Worm (Caenorhabditis elegans) whole organism, L1 larva: ENCODE measurements around the gene gipc-2.

Source experiments
- C16A3.4 ChIP-seq: fragments of 150-350 bp; optimal IDR thresholded peaks from 2 replicates; lab custom pipeline; 2014; ENCODE audit warnings: missing biosample characterization, missing genetic modification characterization
- F16B12.6 ChIP-seq: fragments of 150-350 bp; optimal IDR thresholded peaks from 2 replicates; lab custom pipeline; 2014; ENCODE audit warnings: missing biosample characterization, missing genetic modification characterization
- alr-1 ChIP-seq: fragments of 200-800 bp; sonication (Bioruptor generic); optimal IDR thresholded peaks from 2 replicates; lab custom pipeline; 2018; ENCODE audit warnings: borderline replicate concordance, mild to moderate bottlenecking, missing genetic modification characterization, missing compliant biosample characterization
- aly-2 ChIP-seq: fragments of 150-350 bp; optimal IDR thresholded peaks from 2 replicates; lab custom pipeline; 2014; ENCODE audit warnings: missing biosample characterization, missing genetic modification characterization
- ama-1 ChIP-seq: fragments of 150-350 bp; optimal IDR thresholded peaks from 2 replicates; lab custom pipeline; 2014
- blmp-1 ChIP-seq: fragments of 150-350 bp; optimal IDR thresholded peaks from 2 replicates; lab custom pipeline; 2014; ENCODE audit warnings: missing biosample characterization, missing genetic modification characterization
- efl-1 ChIP-seq, 4 experiments: fragments of 150-350 bp; optimal IDR thresholded peaks in 3 of 4; peaks in 1 of 4; 1 replicate in 1 of 4; 2 replicates in 3 of 4; lab custom pipeline; 2014; ENCODE audit warnings: missing biosample characterization in 2 of 4, missing genetic modification characterization in 2 of 4, missing genetic modification reagents in 2 of 4
- egl-13 ChIP-seq: sonication (generic microtip); optimal IDR thresholded peaks from 2 replicates; lab custom pipeline; 2016; ENCODE audit warnings: missing genotype, missing genetic modification reagents, missing genetic modification characterization, missing compliant biosample characterization
- elt-2 ChIP-seq: sonication (generic microtip); optimal IDR thresholded peaks from 2 replicates; lab custom pipeline; 2016; ENCODE audit warnings: missing genetic modification characterization, mild to moderate bottlenecking, inconsistent platforms, missing compliant biosample characterization, missing genetic modification reagents
- fkh-10 ChIP-seq: sonication (generic microtip); optimal IDR thresholded peaks from 2 replicates; lab custom pipeline; 2017; ENCODE audit warnings: missing biosample characterization, missing genetic modification reagents, missing genetic modification characterization
- hlh-17 ChIP-seq: fragments of 200-800 bp; sonication (Bioruptor generic); optimal IDR thresholded peaks from 2 replicates; lab custom pipeline; 2018; ENCODE audit warnings: missing genetic modification characterization, mild to moderate bottlenecking, missing compliant biosample characterization, moderate library complexity, borderline replicate concordance
- irx-1 ChIP-seq: sonication (generic microtip); optimal IDR thresholded peaks from 2 replicates; lab custom pipeline; 2016; ENCODE audit warnings: missing genetic modification characterization, missing compliant biosample characterization
- lin-13 ChIP-seq: fragments of 150-350 bp; optimal IDR thresholded peaks from 2 replicates; lab custom pipeline; 2014; ENCODE audit warnings: missing biosample characterization, missing genetic modification reagents, missing genetic modification characterization
- lin-15B ChIP-seq: fragments of 150-350 bp; sonication (generic microtip); optimal IDR thresholded peaks from 3 replicates; lab custom pipeline; 2014; ENCODE audit warnings: missing biosample characterization, missing genetic modification characterization
- lin-35 ChIP-seq, 2 experiments: fragments of 150-350 bp; optimal IDR thresholded peaks; 2 replicates each; lab custom pipeline; 2014; ENCODE audit warnings: missing biosample characterization in 2 of 2, missing genetic modification characterization in 2 of 2, missing genetic modification reagents in 2 of 2
- lin-39 ChIP-seq: fragments of 150-350 bp; optimal IDR thresholded peaks from 2 replicates; lab custom pipeline; 2014; ENCODE audit warnings: missing biosample characterization, missing genetic modification reagents, missing genetic modification characterization
- lir-3 ChIP-seq: sonication (generic microtip); optimal IDR thresholded peaks from 2 replicates; lab custom pipeline; 2016; ENCODE audit warnings: mild to moderate bottlenecking, missing genetic modification characterization, moderate library complexity, missing compliant biosample characterization; ENCODE audit not compliant: poor library complexity
- lsy-2 ChIP-seq, 2 experiments: fragments of 150-350 bp; optimal IDR thresholded peaks; 2 replicates each; lab custom pipeline; 2014; ENCODE audit warnings: missing biosample characterization in 2 of 2, missing genetic modification characterization in 2 of 2
- mab-9 ChIP-seq: fragments of 200-800 bp; sonication (Bioruptor generic); IDR thresholded peaks from 2 replicates; pipeline ENCODE4 v1.3.6; 2022; ENCODE audit warnings: missing genetic modification reagents, missing genetic modification characterization, missing compliant biosample characterization
- mdl-1 ChIP-seq, 2 experiments: fragments of 150-350 bp; optimal IDR thresholded peaks; 2 replicates each; lab custom pipeline; 2014 to 2017; ENCODE audit warnings: missing biosample characterization in 2 of 2, missing genetic modification characterization in 2 of 2, inconsistent platforms in 1 of 2
- nhr-12 ChIP-seq: sonication (generic microtip); optimal IDR thresholded peaks from 2 replicates; lab custom pipeline; 2017; ENCODE audit warnings: missing biosample characterization, missing genetic modification characterization
- nhr-20 ChIP-seq: sonication (generic microtip); optimal IDR thresholded peaks from 2 replicates; lab custom pipeline; 2016; ENCODE audit warnings: mild to moderate bottlenecking, missing genetic modification characterization, missing compliant biosample characterization
- nhr-47 ChIP-seq: sonication (generic microtip); optimal IDR thresholded peaks from 2 replicates; lab custom pipeline; 2016; ENCODE audit warnings: mild to moderate bottlenecking, missing genetic modification characterization, moderate library complexity, missing compliant biosample characterization
- nhr-71 ChIP-seq: sonication (generic microtip); optimal IDR thresholded peaks from 2 replicates; lab custom pipeline; 2016; ENCODE audit warnings: mild to moderate bottlenecking, missing genetic modification characterization, moderate library complexity, missing compliant biosample characterization
- nhr-84 ChIP-seq: sonication (generic microtip); optimal IDR thresholded peaks from 2 replicates; lab custom pipeline; 2017; ENCODE audit warnings: missing biosample characterization, missing genetic modification characterization
- nhr-85 ChIP-seq: sonication (generic microtip); peaks from one replicate; lab custom pipeline; 2016; ENCODE audit warnings: missing genetic modification characterization, inconsistent platforms, missing compliant biosample characterization
- nhr-90 ChIP-seq: sonication (generic microtip); optimal IDR thresholded peaks from 2 replicates; lab custom pipeline; 2016; ENCODE audit warnings: mild to moderate bottlenecking, missing genetic modification characterization, missing compliant biosample characterization; ENCODE audit not compliant: poor library complexity
- snu-23 ChIP-seq: sonication (generic microtip); optimal IDR thresholded peaks from 2 replicates; lab custom pipeline; 2016; ENCODE audit warnings: missing genetic modification characterization, missing compliant biosample characterization
- tlp-1 ChIP-seq: fragments of 150-350 bp; optimal IDR thresholded peaks from 2 replicates; lab custom pipeline; 2014; ENCODE audit warnings: missing biosample characterization, missing genetic modification characterization
- unc-86 ChIP-seq: sonication (generic microtip); optimal IDR thresholded peaks from 2 replicates; lab custom pipeline; 2016; ENCODE audit warnings: missing genetic modification characterization, missing compliant biosample characterization
- unc-98 ChIP-seq: fragments of 200-800 bp; sonication (Bioruptor generic); IDR thresholded peaks from 2 replicates; pipeline ENCODE4 v1.3.6; 2022; ENCODE audit warnings: missing genetic modification characterization, missing compliant biosample characterization
- vab-15 ChIP-seq: sonication (generic microtip); optimal IDR thresholded peaks from 2 replicates; lab custom pipeline; 2017; ENCODE audit warnings: missing genotype, mild to moderate bottlenecking, missing genetic modification characterization, missing compliant biosample characterization
- zag-1 ChIP-seq: fragments of 150-350 bp; optimal IDR thresholded peaks from 2 replicates; lab custom pipeline; 2014; ENCODE audit warnings: missing biosample characterization, missing genetic modification characterization
- ztf-11 ChIP-seq, 2 experiments: sonication (generic microtip); optimal IDR thresholded peaks; 2 replicates each; lab custom pipeline; 2016 to 2017; ENCODE audit warnings: missing genetic modification characterization in 2 of 2, missing biosample characterization in 1 of 2, missing compliant biosample characterization in 1 of 2
- ztf-4 ChIP-seq: fragments of 150-350 bp; optimal IDR thresholded peaks from 2 replicates; lab custom pipeline; 2014; ENCODE audit warnings: missing biosample characterization, missing genetic modification characterization

The gipc-2 gene

ce11 chrIV:10060795-10061194 lies 33.3 kb upstream of the gipc-2 start:
- no peak for TF ChIP-seq nhr-47
- TF ChIP-seq nhr-20 (tag; lab: Kevin White, UChicago) = no peak
- no peak for TF ChIP-seq lin-35 (GFP tag; optimal IDR thresholded peaks at IDR 0.05; lab: Kevin White, UChicago)
- TF ChIP-seq ama-1 = no peak
- TF ChIP-seq unc-86 = no peak
- no peak for TF ChIP-seq nhr-84 (tag; lab: Kevin White, UChicago)
- no peak for TF ChIP-seq hlh-17 (GFP tag; lab: Kevin White, UChicago)
- TF ChIP-seq elt-2 (tag; lab: Kevin White, UChicago) = peak; percentile 53
- no peak for TF ChIP-seq mdl-1 (tag; optimal IDR thresholded peaks at IDR 0.05; lab: Kevin White, UChicago)

- TF ChIP-seq lsy-2 (tag; optimal IDR thresholded peaks at IDR 0.05; lab: Kevin White, UChicago) (no peak), nhr-90 (tag; lab: Kevin White, UChicago) (peak; percentile 3), zag-1 (tag; lab: Kevin White, UChicago) (no peak), nhr-71 (tag; lab: Kevin White, UChicago) (peak; percentile 31), efl-1 (optimal IDR thresholded peaks at IDR 0.05; lab: Kevin White, UChicago) (no peak), efl-1 (GFP tag; optimal IDR thresholded peaks at IDR 0.05 in 1 of 2; lab: Kevin White, UChicago) (peak in 1 of 2 experiments; percentile 38), irx-1 (tag; lab: Kevin White, UChicago) (no peak), tlp-1 (peak; percentile 70), elt-2 (tag; lab: Kevin White, UChicago) (peak; percentile 98), nhr-85 (tag; lab: Kevin White, UChicago) (no peak), snu-23 (GFP tag; lab: Kevin White, UChicago) (no peak), nhr-20 (tag; lab: Kevin White, UChicago) (peak; percentile 10)
These were observed 31.7 kb upstream of the gipc-2 start for ce11 chrIV:10059175-10059574.

ce11 chrIV:10056138-10056537 lies 28.7 kb upstream of the gipc-2 start, which contains the start of gene T04B2.7:
T04B2.7 (minus strand) TSS chrIV:10056238.
- TF ChIP-seq ztf-11 (tag; optimal IDR thresholded peaks at IDR 0.05; lab: Kevin White, UChicago) (no peak), lir-3 (tag; lab: Kevin White, UChicago) (no peak), ztf-4 (tag; lab: Kevin White, UChicago) (no peak), lin-15B (no peak), lin-39 (tag; lab: Kevin White, UChicago) (no peak), unc-98 (GFP tag; lab: Robert Waterston, UW) (no peak), hlh-17 (GFP tag; lab: Kevin White, UChicago) (no peak), fkh-10 (GFP tag; lab: Kevin White, UChicago) (no peak), alr-1 (tag; lab: Kevin White, UChicago) (no peak)

- TF ChIP-seq F16B12.6 (tag; lab: Kevin White, UChicago) = no peak
- no peak for TF ChIP-seq vab-15
- no peak for TF ChIP-seq aly-2 (tag; lab: Kevin White, UChicago)
- TF ChIP-seq tlp-1 = no peak
- TF ChIP-seq nhr-12 (tag; lab: Kevin White, UChicago) = no peak
- TF ChIP-seq mab-9 (GFP tag; lab: Robert Waterston, UW) = no peak
- no peak for TF ChIP-seq lin-13
- no peak for TF ChIP-seq C16A3.4 (tag; lab: Kevin White, UChicago)
These were observed 26.1 kb upstream of the gipc-2 start, which contains the start of gene srv-12 for ce11 chrIV:10053550-10053949. srv-12 (minus strand) TSS chrIV:10053650.

ce11 chrIV:10051088-10051487 lies 23.6 kb upstream of the gipc-2 start, which contains the start of gene T04B2.8:
T04B2.8 (minus strand) TSS chrIV:10051188.
- TF ChIP-seq blmp-1 (tag; lab: Kevin White, UChicago) (no peak), nhr-85 (tag; lab: Kevin White, UChicago) (no peak), egl-13 (tag; lab: Kevin White, UChicago) (no peak)
